Worm (Caenorhabditis elegans) whole organism, L2 larva: ENCODE measurements around the gene gsto-2.

Source experiments
- C34F6.9 ChIP-seq: fragments of 150-350 bp; optimal IDR thresholded peaks from 2 replicates; lab custom pipeline; 2014; ENCODE audit warnings: missing biosample characterization, missing genetic modification characterization
- F13H6.1 ChIP-seq: sonication (generic microtip); optimal IDR thresholded peaks from 2 replicates; lab custom pipeline; 2016; ENCODE audit warnings: missing genetic modification characterization, missing compliant biosample characterization
- R02D3.7 ChIP-seq: fragments of 150-350 bp; optimal IDR thresholded peaks from 2 replicates; lab custom pipeline; 2014; ENCODE audit warnings: missing biosample characterization, missing genetic modification characterization
- Y55F3AM.14 ChIP-seq: fragments of 200-800 bp; sonication (Bioruptor generic); optimal IDR thresholded peaks from 2 replicates; lab custom pipeline; 2018; ENCODE audit warnings: mild to moderate bottlenecking, missing genetic modification characterization, missing compliant biosample characterization
- ZK546.5 ChIP-seq: sonication (generic microtip); optimal IDR thresholded peaks from 2 replicates; lab custom pipeline; 2017; ENCODE audit warnings: missing biosample characterization, missing genetic modification characterization
- alr-1 ChIP-seq: fragments of 150-350 bp; optimal IDR thresholded peaks from 2 replicates; lab custom pipeline; 2014; ENCODE audit warnings: missing biosample characterization, missing genetic modification characterization
- ama-1 ChIP-seq: fragments of 150-350 bp; optimal IDR thresholded peaks from 2 replicates; lab custom pipeline; 2018; ENCODE audit warnings: inconsistent platforms
- blmp-1 ChIP-seq: sonication (generic microtip); optimal IDR thresholded peaks from 2 replicates; lab custom pipeline; 2017; ENCODE audit warnings: missing genetic modification characterization, mild to moderate bottlenecking, missing compliant biosample characterization, antibody characterized with exemption, moderate library complexity; ENCODE audit not compliant: insufficient read depth
- ceh-16 ChIP-seq: fragments of 150-350 bp; optimal IDR thresholded peaks from 2 replicates; lab custom pipeline; 2014; ENCODE audit warnings: missing biosample characterization, missing genetic modification characterization
- ceh-82 ChIP-seq: fragments of 150-350 bp; optimal IDR thresholded peaks from 2 replicates; lab custom pipeline; 2014; ENCODE audit warnings: missing biosample characterization, missing genetic modification characterization
- crh-2 ChIP-seq: sonication (generic microtip); optimal IDR thresholded peaks from 2 replicates; lab custom pipeline; 2017; ENCODE audit warnings: missing biosample characterization, missing genetic modification characterization
- egl-27 ChIP-seq: sonication (generic microtip); optimal IDR thresholded peaks from 3 replicates; lab custom pipeline; 2017; ENCODE audit warnings: missing biosample characterization, missing genetic modification reagents, missing genetic modification characterization
- elt-1 ChIP-seq: fragments of 150-350 bp; optimal IDR thresholded peaks from 2 replicates; lab custom pipeline; 2014; ENCODE audit warnings: missing biosample characterization, missing genetic modification characterization
- fos-1 ChIP-seq: fragments of 150-350 bp; optimal IDR thresholded peaks from 2 replicates; lab custom pipeline; 2014; ENCODE audit warnings: missing biosample characterization, missing genetic modification characterization
- gmeb-1 ChIP-seq: fragments of 150-350 bp; optimal IDR thresholded peaks from 2 replicates; lab custom pipeline; 2014; ENCODE audit warnings: missing biosample characterization, missing genetic modification characterization
- lin-11 ChIP-seq: fragments of 150-350 bp; sonication (generic microtip); optimal IDR thresholded peaks from 2 replicates; lab custom pipeline; 2014; ENCODE audit warnings: missing biosample characterization, missing genetic modification characterization, inconsistent platforms, mixed read lengths
- lin-13 ChIP-seq: fragments of 150-350 bp; optimal IDR thresholded peaks from 2 replicates; lab custom pipeline; 2014; ENCODE audit warnings: missing biosample characterization, missing genetic modification reagents, missing genetic modification characterization
- lin-39 ChIP-seq: fragments of 150-350 bp; optimal IDR thresholded peaks from 2 replicates; lab custom pipeline; 2014; ENCODE audit warnings: missing biosample characterization, missing genetic modification reagents, missing genetic modification characterization
- lsy-2 ChIP-seq, 2 experiments: fragments of 150-350 bp in 1 of 2; sonication (generic microtip) in 1 of 2; optimal IDR thresholded peaks; 2 replicates each; lab custom pipeline; 2014 to 2017; ENCODE audit warnings: missing biosample characterization in 2 of 2, missing genetic modification characterization in 2 of 2
- mab-5 ChIP-seq: fragments of 150-350 bp; optimal IDR thresholded peaks from 2 replicates; lab custom pipeline; 2014; ENCODE audit warnings: missing biosample characterization, missing genetic modification characterization
- mbf-1 ChIP-seq: sonication (generic microtip); optimal IDR thresholded peaks from 2 replicates; lab custom pipeline; 2017; ENCODE audit warnings: missing biosample characterization, missing genetic modification characterization
- mdl-1 ChIP-seq, 2 experiments: fragments of 150-350 bp in 1 of 2; sonication (generic microtip) in 1 of 2; optimal IDR thresholded peaks; 2 replicates each; lab custom pipeline; 2017; ENCODE audit warnings: missing biosample characterization in 2 of 2, missing genetic modification characterization in 2 of 2
- nhr-10 ChIP-seq: sonication (generic microtip); optimal IDR thresholded peaks from 2 replicates; lab custom pipeline; 2017; ENCODE audit warnings: missing biosample characterization, missing genetic modification characterization
- nhr-11 ChIP-seq: fragments of 150-350 bp; optimal IDR thresholded peaks from 2 replicates; lab custom pipeline; 2014; ENCODE audit warnings: missing biosample characterization, missing genetic modification characterization
- nhr-12 ChIP-seq: fragments of 150-350 bp; optimal IDR thresholded peaks from 2 replicates; lab custom pipeline; 2014; ENCODE audit warnings: missing biosample characterization, missing genetic modification characterization
- nhr-129 ChIP-seq: fragments of 150-350 bp; optimal IDR thresholded peaks from 2 replicates; lab custom pipeline; 2014; ENCODE audit warnings: missing biosample characterization, missing genetic modification characterization
- nhr-21 ChIP-seq: fragments of 150-350 bp; optimal IDR thresholded peaks from 2 replicates; lab custom pipeline; 2014; ENCODE audit warnings: missing biosample characterization, missing genetic modification characterization
- nhr-23 ChIP-seq: fragments of 150-350 bp; optimal IDR thresholded peaks from 2 replicates; lab custom pipeline; 2014; ENCODE audit warnings: missing biosample characterization, missing genetic modification reagents, missing genetic modification characterization
- nhr-25 ChIP-seq: fragments of 150-350 bp; sonication (generic microtip); optimal IDR thresholded peaks from 3 replicates; lab custom pipeline; 2014; ENCODE audit warnings: missing biosample characterization, missing genetic modification characterization
- nhr-6 ChIP-seq: fragments of 150-350 bp; optimal IDR thresholded peaks from 2 replicates; lab custom pipeline; 2014; ENCODE audit warnings: missing biosample characterization, missing genetic modification characterization
- nhr-77 ChIP-seq: fragments of 150-350 bp; optimal IDR thresholded peaks from 2 replicates; lab custom pipeline; 2014; ENCODE audit warnings: missing biosample characterization, missing genetic modification characterization
- peb-1 ChIP-seq: fragments of 150-350 bp; optimal IDR thresholded peaks from 2 replicates; lab custom pipeline; 2014; ENCODE audit warnings: missing biosample characterization, missing genetic modification characterization
- sem-4 ChIP-seq: fragments of 150-350 bp; optimal IDR thresholded peaks from 2 replicates; lab custom pipeline; 2014; ENCODE audit warnings: missing biosample characterization, missing genetic modification reagents, missing genetic modification characterization
- skn-1 ChIP-seq: sonication (generic microtip); optimal IDR thresholded peaks from 2 replicates; lab custom pipeline; 2017; ENCODE audit warnings: missing biosample characterization, missing genetic modification characterization
- sma-3 ChIP-seq: sonication (generic microtip); optimal IDR thresholded peaks from 2 replicates; lab custom pipeline; 2016; ENCODE audit warnings: missing genetic modification reagents, missing genetic modification characterization, missing compliant biosample characterization
- sma-9 ChIP-seq, 2 experiments: fragments of 150-350 bp in 1 of 2; sonication (generic microtip) in 1 of 2; optimal IDR thresholded peaks; 2 replicates each; lab custom pipeline; 2014 to 2016; ENCODE audit warnings: missing genetic modification characterization in 2 of 2, mild to moderate bottlenecking in 1 of 2, missing biosample characterization in 1 of 2, missing compliant biosample characterization in 1 of 2, missing genetic modification reagents in 1 of 2, moderate library complexity in 1 of 2
- unc-55 ChIP-seq: fragments of 150-350 bp; sonication (generic microtip); optimal IDR thresholded peaks from 3 replicates; lab custom pipeline; 2014; ENCODE audit warnings: missing biosample characterization, missing genetic modification reagents, missing genetic modification characterization
- unc-62 ChIP-seq: fragments of 150-350 bp; optimal IDR thresholded peaks from 2 replicates; lab custom pipeline; 2014; ENCODE audit warnings: missing biosample characterization, missing genetic modification reagents, missing genetic modification characterization
- zag-1 ChIP-seq: fragments of 150-350 bp; optimal IDR thresholded peaks from 2 replicates; lab custom pipeline; 2014; ENCODE audit warnings: missing biosample characterization, missing genetic modification characterization
- ztf-1 ChIP-seq: fragments of 200-800 bp; sonication (Bioruptor generic); conservative IDR thresholded peaks from 2 replicates; pipeline ENCODE4 v1.3.6; 2022; ENCODE audit warnings: missing genetic modification characterization, missing compliant biosample characterization

gsto-2 gene

DNA sequence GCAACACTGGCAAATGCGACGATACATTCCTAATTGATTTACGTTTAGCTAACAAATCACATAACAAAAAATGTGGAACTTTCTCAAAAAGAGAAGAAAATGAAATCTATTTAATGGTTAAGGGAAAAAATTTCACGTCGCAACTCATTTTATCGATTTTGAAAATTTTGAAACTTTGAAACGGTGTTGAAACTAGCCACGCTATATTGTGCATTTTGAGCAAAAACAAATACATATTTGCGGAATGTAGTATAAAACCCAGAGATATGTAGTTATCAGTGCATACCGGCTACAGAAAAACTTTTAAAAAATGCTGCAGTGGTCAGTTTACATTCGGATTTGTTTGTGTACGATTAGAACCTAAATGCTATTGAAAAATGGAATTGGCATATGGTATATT lies 39.0 kb downstream of the gsto-2 start, which contains the start of gene C06E1.7:
C06E1.7 (minus strand) TSS at position 101 of the 400 bp plus-strand sequence.
- no peak for TF ChIP-seq mdl-1 (tag; optimal IDR thresholded peaks at IDR 0.05; lab: Kevin White, UChicago)
- TF ChIP-seq ceh-82 (tag; lab: Kevin White, UChicago) = no peak
- no peak for TF ChIP-seq sma-9 (GFP tag; optimal IDR thresholded peaks at IDR 0.05; lab: Kevin White, UChicago)
- no peak for TF ChIP-seq sma-9 (tag; optimal IDR thresholded peaks at IDR 0.05; lab: Kevin White, UChicago)
- no peak for TF ChIP-seq egl-27
- TF ChIP-seq fos-1 (tag; lab: Kevin White, UChicago) = no peak
- TF ChIP-seq F13H6.1 (tag; lab: Kevin White, UChicago) = no peak
- TF ChIP-seq ztf-1 (GFP tag; lab: Robert Waterston, UW) = no peak
- no peak for TF ChIP-seq peb-1 (tag; lab: Kevin White, UChicago)
- TF ChIP-seq mab-5 (tag; lab: Kevin White, UChicago) = no peak
- no peak for TF ChIP-seq ama-1 (lab: Kevin White, UChicago)
- TF ChIP-seq nhr-77 (tag; lab: Kevin White, UChicago) = no peak
- no peak for TF ChIP-seq nhr-12 (tag; lab: Kevin White, UChicago)
- no peak for TF ChIP-seq Y55F3AM.14

- TF ChIP-seq elt-1 (tag; lab: Kevin White, UChicago) (no peak), sma-9 (GFP tag; optimal IDR thresholded peaks at IDR 0.05; lab: Kevin White, UChicago) (peak; percentile 55), sma-9 (tag; optimal IDR thresholded peaks at IDR 0.05; lab: Kevin White, UChicago) (no peak), Y55F3AM.14 (no peak), fos-1 (tag; lab: Kevin White, UChicago) (peak; percentile 90), crh-2 (peak; percentile 1)
Observed at ce11 chrIII:8594088-8594487, 39.5 kb downstream of the gsto-2 start.

DNA sequence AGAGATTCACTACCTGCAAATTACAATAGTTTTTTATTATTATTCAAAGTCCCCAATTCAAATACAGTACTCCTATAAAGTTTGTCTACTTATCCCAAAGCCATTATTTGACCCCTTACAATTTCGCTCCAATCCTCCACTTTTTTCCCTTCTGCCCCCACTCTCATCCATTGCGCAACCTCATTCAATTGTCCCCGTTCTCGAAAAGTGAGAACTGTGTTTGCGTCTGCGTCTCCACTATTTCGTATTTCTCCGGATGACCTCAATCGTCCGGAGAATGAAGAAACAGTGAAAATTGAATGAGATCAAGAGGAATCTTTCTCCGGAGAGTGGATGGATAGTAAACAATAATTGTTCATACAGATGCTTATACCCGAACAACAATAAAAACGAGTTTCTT lies 42.1 kb downstream of the gsto-2 start:
- TF ChIP-seq lin-39 (tag; lab: Kevin White, UChicago) (no peak), peb-1 (tag; lab: Kevin White, UChicago) (no peak), nhr-25 (tag; lab: Kevin White, UChicago) (no peak), gmeb-1 (tag; lab: Kevin White, UChicago) (no peak), nhr-23 (tag; lab: Kevin White, UChicago) (no peak), nhr-77 (tag; lab: Kevin White, UChicago) (no peak), Y55F3AM.14 (no peak), unc-55 (GFP tag; lab: Kevin White, UChicago) (no peak), sem-4 (no peak), crh-2 (no peak), mab-5 (tag; lab: Kevin White, UChicago) (no peak), lin-11 (tag; lab: Kevin White, UChicago) (no peak), lin-13 (GFP tag; lab: Kevin White, UChicago) (no peak), elt-1 (tag; lab: Kevin White, UChicago) (no peak), nhr-10 (tag; lab: Kevin White, UChicago) (no peak), mdl-1 (tag; optimal IDR thresholded peaks at IDR 0.05; lab: Kevin White, UChicago) (no peak)

- TF ChIP-seq nhr-6 (no peak), peb-1 (tag; lab: Kevin White, UChicago) (no peak), egl-27 (no peak), mbf-1 (tag; lab: Kevin White, UChicago) (no peak), sem-4 (no peak)
- TF ChIP-seq, all 48 proteins: peak for 0
Observed at ce11 chrIII:8597770-8598169, 43.2 kb downstream of the gsto-2 start, which contains the start of gene ztf-30. Gene ztf-30, minus strand, starts transcription at chrIII:8597870.

ce11 chrIII:8598961-8599360 lies 44.4 kb downstream of the gsto-2 start:
- TF ChIP-seq nhr-25 (tag; lab: Kevin White, UChicago) (peak; percentile 15), blmp-1 (no peak), elt-1 (tag; lab: Kevin White, UChicago) (no peak), ZK546.5 (tag; lab: Kevin White, UChicago) (no peak), C34F6.9 (tag; lab: Kevin White, UChicago) (no peak), lin-39 (tag; lab: Kevin White, UChicago) (no peak), ceh-16 (tag; lab: Kevin White, UChicago) (no peak), fos-1 (tag; lab: Kevin White, UChicago) (no peak), nhr-10 (tag; lab: Kevin White, UChicago) (no peak), egl-27 (peak; percentile 48), peb-1 (tag; lab: Kevin White, UChicago) (no peak), nhr-77 (tag; lab: Kevin White, UChicago) (no peak), lin-11 (tag; lab: Kevin White, UChicago) (no peak), Y55F3AM.14 (no peak), gmeb-1 (tag; lab: Kevin White, UChicago) (no peak), unc-62 (GFP tag; lab: Kevin White, UChicago) (no peak), nhr-21 (peak; percentile 27), lsy-2 (tag; optimal IDR thresholded peaks at IDR 0.05; lab: Kevin White, UChicago) (no peak), nhr-11 (no peak), nhr-129 (peak; percentile 34), F13H6.1 (tag; lab: Kevin White, UChicago) (no peak), zag-1 (no peak), skn-1 (no peak), ztf-1 (GFP tag; lab: Robert Waterston, UW) (no peak), sma-3 (GFP tag; lab: Kevin White, UChicago) (peak; percentile 4), lin-13 (GFP tag; lab: Kevin White, UChicago) (no peak), crh-2 (peak; percentile 55), R02D3.7 (tag; lab: Kevin White, UChicago) (no peak), alr-1 (tag; lab: Kevin White, UChicago) (no peak), nhr-12 (tag; lab: Kevin White, UChicago) (no peak)
